Fruit fly (Drosophila melanogaster): ENCODE results near the gene LeuRS.

The LeuRS gene

dm6 chr2L:3555408-3556058 is 41.1 kb upstream of the LeuRS start (continued):
- TF ChIP-seq Hmx (GFP tag; optimal IDR thresholded peaks at IDR 0.05), result no peak
- peak; percentile 54 for TF ChIP-seq CG33557 (GFP tag; optimal IDR thresholded peaks at IDR 0.05)
- TF ChIP-seq sisA (GFP tag; IDR thresholded peaks at IDR 0.05), result no peak
- TF ChIP-seq gsb-n (tag; optimal IDR thresholded peaks at IDR 0.05), result no peak
- peak in 1 of 3 experiments; percentile 50 for TF ChIP-seq Stat92E (GFP tag; optimal IDR thresholded peaks at IDR 0.05)
- TF ChIP-seq CG2712 (tag; optimal IDR thresholded peaks at IDR 0.05), result peak; percentile 59
- TF ChIP-seq hb (GFP tag; IDR thresholded peaks at IDR 0.05; ENCODE audit: partially characterized antibody), result no peak
- no peak for TF ChIP-seq Dip3 (GFP tag; optimal IDR thresholded peaks at IDR 0.05)
- no peak for TF ChIP-seq gt (GFP tag; IDR thresholded peaks at IDR 0.05)
- no peak for TF ChIP-seq tna (GFP tag; IDR thresholded peaks at IDR 0.05; ENCODE audit: partially characterized antibody)
- no peak for TF ChIP-seq fd64A (GFP tag; optimal IDR thresholded peaks at IDR 0.05)
- TF ChIP-seq Atf6 (GFP tag; IDR thresholded peaks at IDR 0.05), result no peak
- peak; percentile 6 for TF ChIP-seq CG2202 (tag; optimal IDR thresholded peaks at IDR 0.05)
- 0 out of 2 replicates have a peak, but pooled peaks have one; percentile 16 for TF ChIP-seq vvl (GFP tag; IDR thresholded peaks at IDR 0.05)
- TF ChIP-seq CG13624 (GFP tag; optimal IDR thresholded peaks at IDR 0.05), result no peak
- no peak for TF ChIP-seq CG4282 (GFP tag; optimal IDR thresholded peaks at IDR 0.05)
- peak; percentile 59; the same call in 1 of the 2 replicates for TF ChIP-seq CG6689 (GFP tag; IDR thresholded peaks at IDR 0.05)
- TF ChIP-seq CG17612 (GFP tag; IDR thresholded peaks at IDR 0.05), result no peak
- no peak for TF ChIP-seq hbn (GFP tag; IDR thresholded peaks at IDR 0.05; ENCODE audit: partially characterized antibody)
- peak; percentile 50 for TF ChIP-seq gem (tag; optimal IDR thresholded peaks at IDR 0.05)
- no peak for TF ChIP-seq Adf1 (GFP tag; IDR thresholded peaks at IDR 0.05)
- no peak for TF ChIP-seq sc (optimal IDR thresholded peaks at IDR 0.05)
- no peak for TF ChIP-seq sc (GFP tag; optimal IDR thresholded peaks at IDR 0.05)
- no peak for TF ChIP-seq lov (optimal IDR thresholded peaks at IDR 0.05)
- TF ChIP-seq lov (GFP tag; IDR thresholded peaks at IDR 0.05), result peak; percentile 78; the same call in 2 of the 3 replicates
- TF ChIP-seq unc-4 (GFP tag; IDR thresholded peaks at IDR 0.05; ENCODE audit: partially characterized antibody), result no peak
- 0 out of 2 replicates have a peak, but pooled peaks have one; percentile 27 for TF ChIP-seq stc (GFP tag; IDR thresholded peaks at IDR 0.05)
- no peak for TF ChIP-seq Hr51 (GFP tag; optimal IDR thresholded peaks at IDR 0.05)
- no peak for TF ChIP-seq wor (GFP tag; IDR thresholded peaks at IDR 0.05)
- no peak for TF ChIP-seq CG8944 (GFP tag; optimal IDR thresholded peaks at IDR 0.05)
- no peak for TF ChIP-seq CG15514 (GFP tag; optimal IDR thresholded peaks at IDR 0.05)
- TF ChIP-seq danr (GFP tag; IDR thresholded peaks at IDR 0.05), result no peak
- no peak for TF ChIP-seq lab (GFP tag; optimal IDR thresholded peaks at IDR 0.05)
- peak; percentile 7 for TF ChIP-seq fd96Cb (tag; optimal IDR thresholded peaks at IDR 0.05)
- TF ChIP-seq CG8281 (tag; optimal IDR thresholded peaks at IDR 0.05), result no peak
- TF ChIP-seq oc (tag; optimal IDR thresholded peaks at IDR 0.05), result no peak
- no peak for TF ChIP-seq CG18619 (GFP tag; optimal IDR thresholded peaks at IDR 0.05)
- no peak; the same call in 1 of the 2 replicates for TF ChIP-seq inv (GFP tag; IDR thresholded peaks at IDR 0.05; ENCODE audit: partially characterized antibody)
- no peak for TF ChIP-seq zfh2 (GFP tag; optimal IDR thresholded peaks at IDR 0.05)
- no peak for TF ChIP-seq chinmo (GFP tag; IDR thresholded peaks at IDR 0.05; ENCODE audit: partially characterized antibody)
- no peak for TF ChIP-seq Fer2 (tag; optimal IDR thresholded peaks at IDR 0.05)
- TF ChIP-seq CG17829 (tag; optimal IDR thresholded peaks at IDR 0.05), result peak; percentile 37
- no peak for TF ChIP-seq luna (GFP tag; optimal IDR thresholded peaks at IDR 0.05)
- TF ChIP-seq E2f2 (GFP tag; IDR thresholded peaks at IDR 0.05), result no peak
- TF ChIP-seq lilli (GFP tag; optimal IDR thresholded peaks at IDR 0.05), result no peak
- peak; percentile 56 for TF ChIP-seq BEAF-32 (GFP tag; optimal IDR thresholded peaks at IDR 0.05)
- no peak for TF ChIP-seq CG2199 (GFP tag; IDR thresholded peaks at IDR 0.05)
- peak; percentile 45 for TF ChIP-seq CG18262 (tag; optimal IDR thresholded peaks at IDR 0.05)
- TF ChIP-seq CG14050 (GFP tag; IDR thresholded peaks at IDR 0.05), result no peak
